Worm (Caenorhabditis elegans): Measurements from ENCODE around the gene cest-7.

cest-7 gene

ce11 chrX:12229651-12230050, at the start of gene cest-7:
cest-7 (plus strand) TSS chrX:12229951.
- TF ChIP-seq K12H6.12 (tag; optimal IDR thresholded peaks at IDR 0.05) (no peak), ets-4 (GFP tag; optimal IDR thresholded peaks at IDR 0.05) (no peak), zfh-2 (GFP tag; conservative IDR thresholded peaks at IDR 0.05) (no peak), mcd-1 (GFP tag; IDR thresholded peaks at IDR 0.05) (no peak), ama-1 (optimal IDR thresholded peaks at IDR 0.05) (no peak), ama-1 (GFP tag; optimal IDR thresholded peaks at IDR 0.05) (no peak), hlh-26 (GFP tag; conservative IDR thresholded peaks at IDR 0.05) (no peak), nhr-27 (tag; optimal IDR thresholded peaks at IDR 0.05) (no peak), zim-3 (tag; optimal IDR thresholded peaks at IDR 0.05) (no peak), F52B5.7 (tag; optimal IDR thresholded peaks at IDR 0.05) (no peak)

ce11 chrX:12180681-12181080, 49.1 kb upstream of the cest-7 start:
- TF ChIP-seq lin-40 (tag; optimal IDR thresholded peaks at IDR 0.05) (peak; percentile 62), F23B12.7 (tag; optimal IDR thresholded peaks at IDR 0.05; ENCODE audit: insufficient read depth) (no peak), ztf-26 (tag; optimal IDR thresholded peaks at IDR 0.05) (peak; percentile 31), hmg-20 (GFP tag; IDR thresholded peaks at IDR 0.05) (no peak), die-1 (tag; optimal IDR thresholded peaks at IDR 0.05) (no peak), T26A5.8 (tag; optimal IDR thresholded peaks at IDR 0.05) (no peak), lag-1 (GFP tag; IDR thresholded peaks at IDR 0.05) (no peak), madf-6 (GFP tag; IDR thresholded peaks at IDR 0.05) (no peak)

ce11 chrX:12181606-12182005, 48.1 kb upstream of the cest-7 start:
- TF ChIP-seq nhr-80 (tag; optimal IDR thresholded peaks at IDR 0.05) (peak; percentile 49), ets-4 (GFP tag; optimal IDR thresholded peaks at IDR 0.05) (no peak), nhr-120 (GFP tag; IDR thresholded peaks at IDR 0.05) (no peak)

ce11 chrX:12182684-12183477, 46.9 kb upstream of the cest-7 start:
- TF ChIP-seq nfya-1 (tag; optimal IDR thresholded peaks at IDR 0.05; ENCODE audit: borderline replicate concordance, insufficient read depth) = no peak
- no peak for TF ChIP-seq unc-62 (GFP tag; optimal IDR thresholded peaks at IDR 0.05)
- no peak for TF ChIP-seq dpff-1 (tag; optimal IDR thresholded peaks at IDR 0.05)
- no peak for TF ChIP-seq tlf-1 (GFP tag; optimal IDR thresholded peaks at IDR 0.05)
- TF ChIP-seq nhr-120 (GFP tag; IDR thresholded peaks at IDR 0.05) = no peak
- TF ChIP-seq snpc-1.3 (tag; optimal IDR thresholded peaks at IDR 0.05; ENCODE audit: insufficient read depth) = no peak
- no peak for TF ChIP-seq hsf-1 (GFP tag; IDR thresholded peaks at IDR 0.05)
- TF ChIP-seq madf-8 (GFP tag; conservative IDR thresholded peaks at IDR 0.05) = no peak
- no peak for TF ChIP-seq madf-6 (GFP tag; IDR thresholded peaks at IDR 0.05)

ce11 chrX:12184393-12184792, 45.4 kb upstream of the cest-7 start:
- TF ChIP-seq ets-4 (GFP tag; optimal IDR thresholded peaks at IDR 0.05) = no peak
- no peak for TF ChIP-seq Y56A3A.18 (GFP tag; IDR thresholded peaks at IDR 0.05)
- no peak for TF ChIP-seq efl-1 (GFP tag; optimal IDR thresholded peaks at IDR 0.05)
- no peak for TF ChIP-seq hsf-1 (GFP tag; IDR thresholded peaks at IDR 0.05)
- TF ChIP-seq lin-26 (GFP tag; IDR thresholded peaks at IDR 0.05) = no peak

Data from whole organism, young adult.